Worm (Caenorhabditis elegans) whole organism, late embryonic: ENCODE results near the gene R12H7.4.

Source experiments
- T23F11.4 ChIP-seq: fragments of 200-800 bp; sonication (Bioruptor generic); optimal IDR thresholded peaks from 2 replicates; lab custom pipeline; 2018; ENCODE audit warnings: mild to moderate bottlenecking, missing genetic modification characterization, missing compliant biosample characterization
- eyg-1 ChIP-seq: sonication (generic microtip); optimal IDR thresholded peaks from 2 replicates; lab custom pipeline; 2016; ENCODE audit warnings: missing genotype, missing genetic modification characterization, missing compliant biosample characterization
- fkh-10 ChIP-seq: fragments of 150-350 bp; optimal IDR thresholded peaks from 2 replicates; lab custom pipeline; 2014; ENCODE audit warnings: missing biosample characterization, missing genetic modification reagents, missing genetic modification characterization
- fkh-6 ChIP-seq: sonication (generic microtip); optimal IDR thresholded peaks from 2 replicates; lab custom pipeline; 2016; ENCODE audit warnings: missing genetic modification characterization, missing compliant biosample characterization

DNA sequence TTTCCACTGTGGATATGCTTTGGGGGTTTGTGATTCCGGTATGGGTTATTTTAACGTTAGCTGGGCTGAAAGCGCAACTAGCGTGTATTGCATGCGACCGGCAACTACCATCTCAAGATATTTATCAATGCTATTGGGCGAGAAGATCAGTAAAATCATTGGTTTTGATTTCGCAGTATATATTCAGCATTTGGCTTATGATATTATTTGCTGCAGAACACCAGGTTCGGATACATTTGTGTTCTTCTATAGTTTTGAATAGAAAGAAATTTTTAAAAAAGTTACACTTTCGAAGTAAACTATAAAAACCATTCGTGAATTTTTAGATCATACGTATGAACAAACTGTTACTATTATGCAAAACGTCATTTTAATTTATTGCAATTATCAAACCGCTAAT, 1.0 kb downstream of the R12H7.4 start:
- TF ChIP-seq fkh-6 (tag; lab: Kevin White, UChicago) (no peak), eyg-1 (tag; lab: Kevin White, UChicago) (no peak), fkh-10 (GFP tag; lab: Kevin White, UChicago) (no peak), T23F11.4 (GFP tag; lab: Kevin White, UChicago) (no peak)
